Fruit fly (Drosophila melanogaster) whole organism, pupa: Measurements from ENCODE around the gene mdlc.

Source experiments
- CG12605 ChIP-seq: fragments of 200-800 bp; sonication (Bioruptor generic); IDR thresholded peaks from 2 replicates; pipeline ENCODE4 v1.3.6; 2022; ENCODE audit warnings: missing biosample characterization, missing genetic modification characterization
- CG14655 ChIP-seq: fragments of 200-800 bp; sonication (Bioruptor generic); optimal IDR thresholded peaks from 3 replicates; lab custom pipeline; 2017; ENCODE audit warnings: mild to moderate bottlenecking, missing biosample characterization, missing genetic modification reagents, missing genetic modification characterization
- CG8159 ChIP-seq: fragments of 200-800 bp; sonication (Bioruptor generic); optimal IDR thresholded peaks from 3 replicates; lab custom pipeline; 2018; ENCODE audit warnings: missing biosample characterization, mild to moderate bottlenecking, missing genetic modification characterization, moderate library complexity
- CG9948 ChIP-seq: fragments of 200-800 bp; sonication (Bioruptor generic); optimal IDR thresholded peaks from 2 replicates; lab custom pipeline; 2018; ENCODE audit warnings: missing biosample characterization, mild to moderate bottlenecking, missing genetic modification characterization, moderate library complexity
- Pif1A ChIP-seq: fragments of 200-800 bp; sonication (Bioruptor generic); optimal IDR thresholded peaks from 3 replicates; lab custom pipeline; 2016; ENCODE audit warnings: missing biosample characterization, missing genetic modification characterization
- Pif1B ChIP-seq: fragments of 200-800 bp; sonication (Bioruptor generic); optimal IDR thresholded peaks from 3 replicates; lab custom pipeline; 2016; ENCODE audit warnings: missing biosample characterization, missing genetic modification characterization
- Snoo ChIP-seq: fragments of 200-800 bp; sonication (Bioruptor generic); optimal IDR thresholded peaks from 3 replicates; lab custom pipeline; 2017; ENCODE audit warnings: missing biosample characterization, mild to moderate bottlenecking, missing genetic modification characterization, inconsistent platforms

dm6 chr3R:20021152-20021769 is 36.3 kb upstream of the mdlc start, which contains the start of the genes PIG-L and psidin:
- peak; percentile 81 for TF ChIP-seq CG9948 (tag; lab: Kevin White, UChicago)
- TF ChIP-seq CG8159 (tag; lab: Kevin White, UChicago): peak; percentile 72
- no peak for TF ChIP-seq Pif1A (GFP tag; lab: Kevin White, UChicago)
- TF ChIP-seq CG12605 (GFP tag; lab: Robert Waterston, UW): peak; percentile 52
- no peak for TF ChIP-seq CG14655 (GFP tag; lab: Kevin White, UChicago)
- TF ChIP-seq Snoo (tag; lab: Kevin White, UChicago): peak; percentile 85
- TF ChIP-seq Pif1B (GFP tag; lab: Kevin White, UChicago): no peak
